Fruit fly (Drosophila melanogaster) whole organism, pupa: ENCODE data around the gene CG46313.

Experiments
- CG10348 ChIP-seq: fragments of 200-800 bp; sonication (Bioruptor generic); IDR thresholded peaks from 2 replicates; pipeline ENCODE4 v1.3.6; 2022; ENCODE audit warnings: missing biosample characterization, missing genetic modification characterization
- CG12605 ChIP-seq: fragments of 200-800 bp; sonication (Bioruptor generic); IDR thresholded peaks from 2 replicates; pipeline ENCODE4 v1.3.6; 2022; ENCODE audit warnings: missing biosample characterization, missing genetic modification characterization
- CG13204 ChIP-seq: fragments of 200-800 bp; sonication (Bioruptor generic); optimal IDR thresholded peaks from 2 replicates; lab custom pipeline; 2018; ENCODE audit warnings: missing biosample characterization, mild to moderate bottlenecking, missing genetic modification characterization, moderate library complexity
- CG14655 ChIP-seq: fragments of 200-800 bp; sonication (Bioruptor generic); optimal IDR thresholded peaks from 3 replicates; lab custom pipeline; 2017; ENCODE audit warnings: mild to moderate bottlenecking, missing biosample characterization, missing genetic modification reagents, missing genetic modification characterization
- CG15710 ChIP-seq: fragments of 200-800 bp; sonication (Bioruptor generic); optimal IDR thresholded peaks from 2 replicates; lab custom pipeline; 2018; ENCODE audit warnings: missing biosample characterization, mild to moderate bottlenecking, missing genetic modification characterization, moderate library complexity
- CG17806 ChIP-seq: fragments of 200-800 bp; sonication (Bioruptor generic); optimal IDR thresholded peaks from 2 replicates; lab custom pipeline; 2018; ENCODE audit warnings: missing biosample characterization, mild to moderate bottlenecking, missing genetic modification characterization, moderate library complexity
- CG32121 ChIP-seq: fragments of 200-800 bp; sonication (Bioruptor generic); IDR thresholded peaks from 2 replicates; pipeline ENCODE4 v1.3.6; 2022; ENCODE audit warnings: missing biosample characterization, missing genetic modification characterization
- CG34367 ChIP-seq: fragments of 200-800 bp; sonication (Bioruptor generic); optimal IDR thresholded peaks from 2 replicates; lab custom pipeline; 2018; ENCODE audit warnings: missing biosample characterization, mild to moderate bottlenecking, missing genetic modification characterization
- CG4496 ChIP-seq: fragments of 200-800 bp; sonication (Bioruptor generic); IDR thresholded peaks from 3 replicates; pipeline ENCODE4 v1.3.6; 2022; ENCODE audit warnings: missing biosample characterization, missing genetic modification characterization
- CG8159 ChIP-seq: fragments of 200-800 bp; sonication (Bioruptor generic); optimal IDR thresholded peaks from 3 replicates; lab custom pipeline; 2018; ENCODE audit warnings: missing biosample characterization, mild to moderate bottlenecking, missing genetic modification characterization, moderate library complexity
- CG8301 ChIP-seq: fragments of 200-800 bp; sonication (Bioruptor generic); optimal IDR thresholded peaks from 2 replicates; lab custom pipeline; 2018; ENCODE audit warnings: missing biosample characterization, mild to moderate bottlenecking, missing genetic modification characterization
- CG9948 ChIP-seq: fragments of 200-800 bp; sonication (Bioruptor generic); optimal IDR thresholded peaks from 2 replicates; lab custom pipeline; 2018; ENCODE audit warnings: missing biosample characterization, mild to moderate bottlenecking, missing genetic modification characterization, moderate library complexity
- D1 ChIP-seq: fragments of 200-800 bp; sonication (Bioruptor generic); optimal IDR thresholded peaks from 2 replicates; lab custom pipeline; 2018; ENCODE audit warnings: missing biosample characterization, mild to moderate bottlenecking, missing genetic modification characterization, moderate library complexity
- EcR ChIP-seq: fragments of 200-800 bp; sonication (Bioruptor generic); optimal IDR thresholded peaks from 3 replicates; lab custom pipeline; 2019; ENCODE audit warnings: missing biosample characterization, missing genetic modification characterization, mild to moderate bottlenecking, moderate library complexity, missing genetic modification reagents
- Ets98B ChIP-seq: fragments of 200-800 bp; sonication (Bioruptor generic); IDR thresholded peaks from 2 replicates; pipeline ENCODE4 v1.3.6; 2022; ENCODE audit warnings: missing biosample characterization, missing genetic modification characterization
- Pif1A ChIP-seq: fragments of 200-800 bp; sonication (Bioruptor generic); optimal IDR thresholded peaks from 3 replicates; lab custom pipeline; 2016; ENCODE audit warnings: missing biosample characterization, missing genetic modification characterization
- Pif1B ChIP-seq: fragments of 200-800 bp; sonication (Bioruptor generic); optimal IDR thresholded peaks from 3 replicates; lab custom pipeline; 2016; ENCODE audit warnings: missing biosample characterization, missing genetic modification characterization
- Snoo ChIP-seq: fragments of 200-800 bp; sonication (Bioruptor generic); optimal IDR thresholded peaks from 3 replicates; lab custom pipeline; 2017; ENCODE audit warnings: missing biosample characterization, mild to moderate bottlenecking, missing genetic modification characterization, inconsistent platforms
- fd96Ca ChIP-seq: fragments of 200-800 bp; sonication (Bioruptor generic); IDR thresholded peaks from 3 replicates; pipeline ENCODE4 v1.3.6; 2022; ENCODE audit warnings: missing biosample characterization, missing genetic modification characterization
- gl ChIP-seq: fragments of 200-800 bp; sonication (Bioruptor generic); optimal IDR thresholded peaks from 2 replicates; lab custom pipeline; 2018; ENCODE audit warnings: missing biosample characterization, mild to moderate bottlenecking, missing genetic modification characterization
- rn ChIP-seq: fragments of 200-800 bp; sonication (Bioruptor generic); IDR thresholded peaks from 2 replicates; pipeline ENCODE4 v1.3.6; 2022; ENCODE audit warnings: missing biosample characterization, missing genetic modification characterization

The CG46313 gene

dm6 chr3R:26955527-26955926 is 22.8 kb upstream of the CG46313 start:
- TF ChIP-seq Ets98B (GFP tag; lab: Robert Waterston, UW) (no peak), CG8301 (tag; lab: Kevin White, UChicago) (no peak), CG4496 (GFP tag; lab: Robert Waterston, UW) (no peak), CG8159 (tag; lab: Kevin White, UChicago) (no peak), gl (no peak), CG15710 (tag; lab: Kevin White, UChicago) (no peak), Pif1A (GFP tag; lab: Kevin White, UChicago) (no peak), EcR (GFP tag; lab: Kevin White, UChicago) (no peak)

- TF ChIP-seq rn (GFP tag; lab: Robert Waterston, UW) (no peak), CG15710 (tag; lab: Kevin White, UChicago) (no peak), CG12605 (GFP tag; lab: Robert Waterston, UW) (no peak), CG8301 (tag; lab: Kevin White, UChicago) (no peak)
Measured at dm6 chr3R:26956376-26957062, 21.8 kb upstream of the CG46313 start.

- peak; percentile 25 for TF ChIP-seq EcR (GFP tag; lab: Kevin White, UChicago)
- no peak for TF ChIP-seq CG8301 (tag; lab: Kevin White, UChicago)
- no peak for TF ChIP-seq Pif1A (GFP tag; lab: Kevin White, UChicago)
Measured at dm6 chr3R:26957132-26957531, 21.2 kb upstream of the CG46313 start.

dm6 chr3R:26958314-26958979 is 19.9 kb upstream of the CG46313 start, which contains the start of gene CG6330:
Gene CG6330 (minus strand): TSS chr3R:26958491.
- no peak for TF ChIP-seq CG12605 (GFP tag; lab: Robert Waterston, UW)

- TF ChIP-seq CG10348 (GFP tag; lab: Robert Waterston, UW), result no peak
- TF ChIP-seq CG32121 (GFP tag; lab: Robert Waterston, UW), result no peak
- no peak for TF ChIP-seq Pif1B
- no peak for TF ChIP-seq gl
- TF ChIP-seq EcR (GFP tag; lab: Kevin White, UChicago), result peak; percentile 68
- TF ChIP-seq CG8301 (tag; lab: Kevin White, UChicago), result no peak
- no peak for TF ChIP-seq Ets98B (GFP tag; lab: Robert Waterston, UW)
- no peak for TF ChIP-seq CG8159 (tag; lab: Kevin White, UChicago)
- no peak for TF ChIP-seq CG14655 (GFP tag; lab: Kevin White, UChicago)
- TF ChIP-seq Pif1A (GFP tag; lab: Kevin White, UChicago), result no peak
- TF ChIP-seq CG12605 (GFP tag; lab: Robert Waterston, UW), result no peak
- no peak for TF ChIP-seq D1 (tag; lab: Kevin White, UChicago)
- TF ChIP-seq CG34367, result no peak
- 0 out of 3 replicates have a peak, but pooled peaks have one; percentile 24 for TF ChIP-seq CG4496 (GFP tag; lab: Robert Waterston, UW)
- TF ChIP-seq CG13204 (GFP tag; lab: Kevin White, UChicago), result no peak
- TF ChIP-seq fd96Ca (GFP tag; lab: Robert Waterston, UW), result no peak
Measured at dm6 chr3R:26960496-26960895, 17.8 kb upstream of the CG46313 start.

dm6 chr3R:26963747-26964174 is 14.6 kb upstream of the CG46313 start:
- no peak for TF ChIP-seq CG10348 (GFP tag; lab: Robert Waterston, UW)
- TF ChIP-seq D1 (tag; lab: Kevin White, UChicago), result no peak
- TF ChIP-seq CG9948 (tag; lab: Kevin White, UChicago), result peak; percentile 74
- peak; percentile 76 for TF ChIP-seq CG8301 (tag; lab: Kevin White, UChicago)
- peak; percentile 62 for TF ChIP-seq CG34367
- peak; percentile 64 for TF ChIP-seq CG14655 (GFP tag; lab: Kevin White, UChicago)
- peak; percentile 89 for TF ChIP-seq CG17806 (tag; lab: Kevin White, UChicago)
- TF ChIP-seq CG12605 (GFP tag; lab: Robert Waterston, UW), result no peak
- peak; percentile 24 for TF ChIP-seq Snoo (tag; lab: Kevin White, UChicago)
- 0 out of 2 replicates have a peak, but pooled peaks have one; percentile 6 for TF ChIP-seq rn (GFP tag; lab: Robert Waterston, UW)
- TF ChIP-seq fd96Ca (GFP tag; lab: Robert Waterston, UW), result peak; percentile 57; the same call in 2 of the 3 replicates
- TF ChIP-seq Pif1A (GFP tag; lab: Kevin White, UChicago), result peak; percentile 80
- TF ChIP-seq CG32121 (GFP tag; lab: Robert Waterston, UW), result peak; percentile 62
- TF ChIP-seq Pif1B, result peak; percentile 54
- TF ChIP-seq gl, result peak; percentile 54
- peak; percentile 41 for TF ChIP-seq Ets98B (GFP tag; lab: Robert Waterston, UW)
- TF ChIP-seq CG13204 (GFP tag; lab: Kevin White, UChicago), result no peak
- TF ChIP-seq EcR (GFP tag; lab: Kevin White, UChicago), result no peak
- TF ChIP-seq CG15710 (tag; lab: Kevin White, UChicago), result peak; percentile 64
- TF ChIP-seq CG8159 (tag; lab: Kevin White, UChicago), result peak; percentile 88
- TF ChIP-seq CG4496 (GFP tag; lab: Robert Waterston, UW), result peak; percentile 73; the same call in 1 of the 3 replicates
